Worm (Caenorhabditis elegans) whole organism, L4/young adult: ENCODE data around the gene R02F11.1.

Source experiments
- W03F9.2 ChIP-seq: fragments of 150-350 bp; optimal IDR thresholded peaks from 2 replicates; lab custom pipeline; 2014; ENCODE audit warnings: missing biosample characterization, missing genetic modification characterization
- dao-5 ChIP-seq: sonication (generic microtip); optimal IDR thresholded peaks from 2 replicates; lab custom pipeline; 2016; ENCODE audit warnings: missing genotype, missing genetic modification characterization, moderate library complexity, missing compliant biosample characterization
- him-1 ChIP-seq: sonication (generic microtip); optimal IDR thresholded peaks from 2 replicates; lab custom pipeline; 2016; ENCODE audit warnings: missing genotype, missing genetic modification reagents, missing genetic modification characterization, missing compliant biosample characterization

The R02F11.1 gene

DNA sequence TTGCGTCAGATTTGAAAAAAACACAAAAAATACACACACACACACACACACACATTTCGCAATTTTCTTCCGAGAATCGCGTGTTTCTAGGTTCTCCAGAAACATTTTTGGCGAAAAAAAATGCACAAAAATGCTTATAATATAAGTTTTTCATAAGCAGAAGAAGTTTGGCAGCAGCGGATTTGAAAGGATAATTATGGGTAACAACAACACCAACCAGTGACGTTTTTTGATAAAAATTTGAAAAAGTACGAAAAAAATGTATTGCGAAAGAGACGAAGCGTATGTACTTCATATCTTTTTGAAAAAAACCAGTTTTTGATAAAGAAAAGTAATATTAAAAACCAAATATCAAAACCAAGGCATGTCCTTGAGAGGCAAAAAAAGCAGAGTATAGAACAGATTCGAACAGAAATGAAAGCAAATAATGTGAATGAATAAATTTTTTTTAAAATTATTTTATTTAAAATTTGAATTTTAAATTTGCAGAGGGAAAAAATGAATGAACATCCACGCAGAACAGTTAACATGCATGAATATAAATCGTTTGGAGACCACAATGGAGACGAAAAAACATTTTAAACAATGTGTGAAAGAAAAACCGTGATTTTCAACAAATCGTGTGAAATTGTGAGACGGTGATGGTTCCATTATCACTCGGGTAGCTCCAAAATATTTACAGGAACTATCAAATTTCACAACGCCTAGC, 22.9 kb downstream of the R02F11.1 start:
- TF ChIP-seq W03F9.2 (tag; lab: Kevin White, UChicago) (peak; percentile 11), dao-5 (tag; lab: Kevin White, UChicago) (no peak), him-1 (tag; lab: Kevin White, UChicago) (peak; percentile 0)

- TF ChIP-seq him-1 (tag; lab: Kevin White, UChicago) = peak; percentile 14
- peak; percentile 93 for TF ChIP-seq W03F9.2 (tag; lab: Kevin White, UChicago)
- no peak for TF ChIP-seq dao-5 (tag; lab: Kevin White, UChicago)
These were observed 26.0 kb downstream of the R02F11.1 start, which contains the start of the genes hsp-6 and C37H5.5 for ce11 chrV:4826710-4827380. Gene hsp-6 (minus strand): TSS chrV:4826760. Gene C37H5.5 (plus strand): TSS chrV:4827360.

ce11 chrV:4834277-4834676, 33.4 kb downstream of the R02F11.1 start, which contains the start of gene C37H5.14:
Gene C37H5.14 (minus strand): TSS chrV:4834377.
- TF ChIP-seq W03F9.2 (tag; lab: Kevin White, UChicago) = no peak
- TF ChIP-seq dao-5 (tag; lab: Kevin White, UChicago) = no peak
- TF ChIP-seq him-1 (tag; lab: Kevin White, UChicago) = no peak

DNA sequence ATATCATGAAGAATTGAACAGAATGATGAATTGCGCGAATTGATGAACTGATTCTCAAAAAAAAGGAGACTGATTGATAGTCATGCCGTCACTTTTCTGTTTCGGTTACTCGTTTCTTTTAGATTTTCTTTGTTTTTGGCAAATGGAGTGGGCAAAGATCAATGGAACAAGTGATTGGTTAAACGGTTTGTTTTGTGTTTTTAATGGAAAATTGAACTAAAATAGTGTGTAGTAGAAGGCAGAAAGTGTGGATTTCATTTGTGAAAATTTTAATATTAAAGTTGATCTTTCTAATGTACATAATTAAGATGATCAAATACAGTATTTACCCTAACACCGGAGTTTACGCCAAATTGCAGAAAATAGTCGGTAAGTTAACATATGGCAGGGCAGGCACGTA, 39.0 kb downstream of the R02F11.1 start, which contains the start of gene nas-9:
TSS of gene nas-9 (minus strand) at position 101 of the 400 bp plus-strand sequence.
- TF ChIP-seq him-1 (tag; lab: Kevin White, UChicago) = no peak
- no peak for TF ChIP-seq W03F9.2 (tag; lab: Kevin White, UChicago)
- no peak for TF ChIP-seq dao-5 (tag; lab: Kevin White, UChicago)

DNA sequence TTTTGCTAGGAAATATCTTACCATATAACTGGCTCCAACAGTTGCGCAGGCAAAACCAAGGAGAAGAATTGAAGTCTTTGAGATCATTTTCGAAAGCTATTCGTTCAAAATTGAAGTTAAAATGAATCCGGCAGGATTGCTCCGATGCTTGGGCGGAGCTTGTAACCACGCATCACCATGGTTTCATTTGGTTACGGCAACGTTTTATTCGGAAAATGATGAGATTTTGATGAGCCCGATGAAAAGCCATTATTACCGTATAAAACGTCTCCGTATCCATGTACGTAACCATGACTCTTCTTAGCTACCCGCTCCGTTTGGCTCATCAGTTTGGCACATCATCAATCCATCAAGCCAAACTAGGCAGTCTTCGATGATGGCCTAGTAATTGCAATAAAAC, 40.3 kb downstream of the R02F11.1 start, which contains the start of gene cwp-1:
TSS of gene cwp-1 (minus strand) at position 101 of the 400 bp plus-strand sequence.
- TF ChIP-seq him-1 (tag; lab: Kevin White, UChicago) = no peak
- TF ChIP-seq W03F9.2 (tag; lab: Kevin White, UChicago) = no peak
- TF ChIP-seq dao-5 (tag; lab: Kevin White, UChicago) = no peak

ce11 chrV:4842544-4842943, 41.6 kb downstream of the R02F11.1 start, which contains the start of the genes cwp-2 and cwp-3:
Gene cwp-2 (minus strand): TSS chrV:4842644.
Gene cwp-3 (plus strand): TSS chrV:4842836.
- TF ChIP-seq him-1 (tag; lab: Kevin White, UChicago) (no peak), dao-5 (tag; lab: Kevin White, UChicago) (no peak), W03F9.2 (tag; lab: Kevin White, UChicago) (no peak)

DNA sequence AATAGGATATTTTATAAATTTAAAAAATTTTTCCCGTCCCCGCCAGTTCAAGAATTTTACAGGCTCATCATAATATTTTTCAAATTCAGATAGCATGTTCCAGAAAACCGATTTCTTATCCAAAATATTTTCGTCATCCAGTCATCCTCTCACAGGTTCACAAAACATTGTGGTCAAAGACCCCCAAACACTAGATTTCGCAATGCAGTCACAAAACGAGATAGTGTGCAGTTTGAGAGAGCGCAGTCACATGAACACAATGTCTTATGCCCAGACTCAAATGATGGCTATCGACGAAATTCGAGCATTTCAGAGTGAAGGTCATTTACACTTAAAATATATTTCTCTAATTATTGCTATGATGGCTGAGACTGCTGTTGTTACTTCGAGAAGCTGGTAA, 43.7 kb downstream of the R02F11.1 start, which contains the start of gene abhd-5.2:
TSS of gene abhd-5.2 (plus strand) at position 95 of the 400 bp plus-strand sequence.
- TF ChIP-seq dao-5 (tag; lab: Kevin White, UChicago) = no peak
- TF ChIP-seq him-1 (tag; lab: Kevin White, UChicago) = no peak
- peak; percentile 11 for TF ChIP-seq W03F9.2 (tag; lab: Kevin White, UChicago)

- no peak for TF ChIP-seq dao-5 (tag; lab: Kevin White, UChicago)
- no peak for TF ChIP-seq him-1 (tag; lab: Kevin White, UChicago)
- no peak for TF ChIP-seq W03F9.2 (tag; lab: Kevin White, UChicago)
These were observed 45.6 kb downstream of the R02F11.1 start for ce11 chrV:4846507-4846906.

ce11 chrV:4847424-4847823, 46.5 kb downstream of the R02F11.1 start, which contains the start of gene abhd-5.1:
Gene abhd-5.1 (plus strand): TSS chrV:4847653.
- TF ChIP-seq dao-5 (tag; lab: Kevin White, UChicago) (no peak), him-1 (tag; lab: Kevin White, UChicago) (no peak), W03F9.2 (tag; lab: Kevin White, UChicago) (peak; percentile 20)

DNA sequence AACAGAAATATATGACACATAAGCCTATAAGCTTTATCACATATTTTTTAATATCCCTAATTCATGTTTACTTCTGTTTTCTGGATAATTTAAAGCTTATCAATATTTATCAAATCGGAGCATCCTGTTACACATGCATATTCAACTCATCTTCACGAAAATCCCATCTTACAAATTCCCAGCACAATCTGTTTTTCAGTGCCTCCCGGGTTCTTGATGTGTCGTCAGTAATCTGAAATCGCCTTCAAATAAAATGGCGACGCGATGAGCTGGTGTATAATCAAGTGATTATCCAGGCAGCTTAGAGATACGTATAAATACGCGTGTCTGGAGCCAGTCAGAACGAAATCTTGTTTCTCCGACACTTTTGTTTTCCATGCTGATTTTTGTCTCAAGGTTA, 49.6 kb downstream of the R02F11.1 start:
- TF ChIP-seq him-1 (tag; lab: Kevin White, UChicago) (no peak), W03F9.2 (tag; lab: Kevin White, UChicago) (no peak), dao-5 (tag; lab: Kevin White, UChicago) (no peak)

DNA sequence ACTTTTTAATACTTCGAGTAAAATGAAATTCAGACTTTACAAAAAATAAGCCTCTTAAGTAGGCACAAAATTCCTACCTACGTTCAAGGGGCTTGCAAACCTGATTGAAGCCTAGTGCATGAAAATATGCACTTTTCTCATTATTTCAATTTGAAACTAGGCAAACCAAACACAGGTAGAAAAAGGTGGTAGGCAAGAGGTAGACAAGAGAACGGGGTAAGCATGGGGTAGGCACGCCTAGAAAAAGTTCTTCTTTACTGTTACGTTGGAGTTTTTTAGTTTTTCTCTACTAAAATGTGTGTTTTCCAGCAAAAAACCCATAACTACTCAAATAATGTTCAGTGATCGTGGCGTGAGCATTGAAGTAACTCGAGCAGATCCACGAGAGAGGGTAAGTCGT, 50.2 kb downstream of the R02F11.1 start, which contains the start of gene nex-4:
TSS of gene nex-4 (plus strand) at position 301 of the 400 bp plus-strand sequence.
- TF ChIP-seq dao-5 (tag; lab: Kevin White, UChicago) (no peak), him-1 (tag; lab: Kevin White, UChicago) (no peak), W03F9.2 (tag; lab: Kevin White, UChicago) (no peak)

ce11 chrV:4851969-4852368, 51.1 kb downstream of the R02F11.1 start:
- TF ChIP-seq him-1 (tag; lab: Kevin White, UChicago) (no peak), W03F9.2 (tag; lab: Kevin White, UChicago) (no peak), dao-5 (tag; lab: Kevin White, UChicago) (no peak)
